Fruit fly (Drosophila melanogaster): ENCODE data around the gene Gtpx.

DNA sequence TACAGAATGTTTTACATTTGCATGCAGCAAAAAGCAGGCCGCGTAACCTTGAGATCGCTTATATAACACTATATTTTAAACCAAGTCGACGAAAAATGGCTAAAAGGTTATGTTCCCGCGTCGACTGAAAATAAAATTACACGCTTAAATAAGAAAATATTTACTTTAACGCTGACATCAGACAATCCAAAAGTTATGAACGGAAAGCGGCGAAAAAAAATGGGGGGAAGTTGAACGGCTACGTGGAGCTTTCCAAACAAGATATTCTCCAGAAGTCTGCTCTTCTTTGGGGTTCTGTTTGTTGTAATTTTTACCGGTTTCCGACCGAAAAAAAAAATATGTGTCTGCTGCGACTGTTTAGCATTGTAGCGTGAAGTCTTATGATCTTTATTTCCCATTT, 18.5 kb downstream of the Gtpx start:
- TF ChIP-seq gl (tag; optimal IDR thresholded peaks at IDR 0.05), result no peak
- TF ChIP-seq CG17806 (tag; optimal IDR thresholded peaks at IDR 0.05), result no peak
- no peak for TF ChIP-seq EcR (GFP tag; optimal IDR thresholded peaks at IDR 0.05)
- TF ChIP-seq Pif1A (GFP tag; optimal IDR thresholded peaks at IDR 0.05), result no peak
- no peak for TF ChIP-seq rn (GFP tag; IDR thresholded peaks at IDR 0.05)
- TF ChIP-seq CG8159 (tag; optimal IDR thresholded peaks at IDR 0.05), result no peak
- TF ChIP-seq CG10348 (GFP tag; IDR thresholded peaks at IDR 0.05), result no peak
- TF ChIP-seq Ets98B (GFP tag; IDR thresholded peaks at IDR 0.05), result no peak
- TF ChIP-seq CG34367 (tag; optimal IDR thresholded peaks at IDR 0.05), result no peak
- TF ChIP-seq CG14655 (GFP tag; optimal IDR thresholded peaks at IDR 0.05), result no peak
- no peak for TF ChIP-seq CG12605 (GFP tag; IDR thresholded peaks at IDR 0.05)
- no peak for TF ChIP-seq CG8301 (tag; optimal IDR thresholded peaks at IDR 0.05)
